Worm (Caenorhabditis elegans): Measurements from ENCODE around the gene nas-3.

DNA sequence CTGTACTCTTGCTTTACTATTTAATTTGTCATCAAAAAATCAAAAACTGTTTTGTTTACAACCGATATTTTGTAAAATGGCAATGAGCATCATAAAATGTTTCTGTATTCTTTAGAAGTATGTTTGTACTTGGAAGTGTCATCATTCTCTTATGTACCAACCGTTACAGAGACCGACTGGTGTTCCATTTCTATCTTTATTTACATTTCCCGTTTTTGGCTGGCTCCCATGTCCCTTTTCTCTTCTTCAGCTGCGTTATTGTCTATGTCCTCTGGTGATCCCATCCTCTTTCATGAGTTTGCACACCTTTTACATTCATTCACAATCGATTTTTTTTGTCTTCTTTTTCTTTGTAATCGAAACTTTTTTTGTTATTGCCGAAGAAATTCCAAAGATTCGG is 26.5 kb upstream of the nas-3 start:
- no peak for TF ChIP-seq snpc-4 (tag; optimal IDR thresholded peaks at IDR 0.05)
- no peak for TF ChIP-seq nhr-21 (tag; optimal IDR thresholded peaks at IDR 0.05)
- no peak for TF ChIP-seq nhr-11 (tag; optimal IDR thresholded peaks at IDR 0.05)
- TF ChIP-seq lin-39 (tag; optimal IDR thresholded peaks at IDR 0.05): no peak
- TF ChIP-seq skn-1 (tag; optimal IDR thresholded peaks at IDR 0.05): no peak
- no peak for TF ChIP-seq sem-4 (tag; optimal IDR thresholded peaks at IDR 0.05)
- no peak for TF ChIP-seq F13H6.1 (tag; optimal IDR thresholded peaks at IDR 0.05)
- TF ChIP-seq nhr-237 (tag; optimal IDR thresholded peaks at IDR 0.05): no peak
- no peak for TF ChIP-seq unc-55 (GFP tag; optimal IDR thresholded peaks at IDR 0.05)
- TF ChIP-seq nhr-12 (tag; optimal IDR thresholded peaks at IDR 0.05): no peak
- TF ChIP-seq elt-3 (tag; optimal IDR thresholded peaks at IDR 0.05): no peak
- no peak for TF ChIP-seq nhr-77 (tag; optimal IDR thresholded peaks at IDR 0.05)
- no peak for TF ChIP-seq mdl-1 (tag; optimal IDR thresholded peaks at IDR 0.05)
- no peak for TF ChIP-seq dmd-4 (tag; optimal IDR thresholded peaks at IDR 0.05)
